Fruit fly (Drosophila melanogaster) whole organism, embryonic: ENCODE measurements around the gene eIF3h.

Source experiments
- ATbp ChIP-seq: fragments of 200-800 bp; sonication (Bioruptor generic); optimal IDR thresholded peaks from 2 replicates; lab custom pipeline; 2017; ENCODE audit warnings: missing biosample characterization, mild to moderate bottlenecking, missing genetic modification characterization, missing genetic modification reagents
- CG10565 ChIP-seq: fragments of 200-800 bp; sonication (Bioruptor generic); optimal IDR thresholded peaks from 3 replicates; lab custom pipeline; 2016; ENCODE audit warnings: missing biosample characterization, mild to moderate bottlenecking, missing genetic modification characterization
- CG11247 ChIP-seq: fragments of 200-800 bp; sonication (Bioruptor generic); IDR thresholded peaks from 2 replicates; pipeline ENCODE4 v1.3.6; 2022; ENCODE audit warnings: missing biosample characterization, missing genetic modification characterization
- CG12299 ChIP-seq: fragments of 200-800 bp; sonication (Bioruptor generic); optimal IDR thresholded peaks from 2 replicates; lab custom pipeline; 2018; ENCODE audit warnings: missing biosample characterization, mild to moderate bottlenecking, missing genetic modification characterization
- CG13296 ChIP-seq: fragments of 200-800 bp; sonication (Bioruptor generic); optimal IDR thresholded peaks from 3 replicates; lab custom pipeline; 2018; ENCODE audit warnings: missing biosample characterization, mild to moderate bottlenecking, missing genetic modification characterization
- CG13624 ChIP-seq: fragments of 200-800 bp; sonication (Bioruptor generic); optimal IDR thresholded peaks from 2 replicates; lab custom pipeline; 2016; ENCODE audit warnings: missing biosample characterization, missing genetic modification characterization
- CG15011 ChIP-seq: fragments of 200-800 bp; sonication (Bioruptor generic); optimal IDR thresholded peaks from 3 replicates; lab custom pipeline; 2018; ENCODE audit warnings: missing biosample characterization, mild to moderate bottlenecking, missing genetic modification characterization
- CG1602 ChIP-seq: fragments of 200-800 bp; sonication (Bioruptor generic); optimal IDR thresholded peaks from 3 replicates; lab custom pipeline; 2016; ENCODE audit warnings: missing biosample characterization, missing genetic modification characterization
- CG1603 ChIP-seq: fragments of 200-800 bp; sonication (Bioruptor generic); optimal IDR thresholded peaks from 2 replicates; lab custom pipeline; 2019; ENCODE audit warnings: missing biosample characterization, mild to moderate bottlenecking, missing genetic modification characterization, moderate library complexity
- CG1792 ChIP-seq: fragments of 200-800 bp; sonication (Bioruptor generic); optimal IDR thresholded peaks from 2 replicates; lab custom pipeline; 2016; ENCODE audit warnings: missing biosample characterization, missing genetic modification characterization
- CG2199 ChIP-seq: fragments of 200-800 bp; sonication (Bioruptor generic); IDR thresholded peaks from 3 replicates; pipeline ENCODE4 v1.3.6; 2022; ENCODE audit warnings: missing biosample characterization, missing genetic modification characterization
- CG2889 ChIP-seq: fragments of 200-800 bp; sonication (Bioruptor generic); IDR thresholded peaks from 3 replicates; pipeline ENCODE4 v1.3.6; 2022; ENCODE audit warnings: missing biosample characterization, missing genetic modification characterization
- CG30403 ChIP-seq: fragments of 200-800 bp; sonication (Bioruptor generic); optimal IDR thresholded peaks from 3 replicates; lab custom pipeline; 2016; ENCODE audit warnings: missing biosample characterization, missing genetic modification characterization
- CG4404 ChIP-seq: fragments of 200-800 bp; sonication (Bioruptor generic); IDR thresholded peaks from 2 replicates; pipeline ENCODE4 v1.3.6; 2022; ENCODE audit warnings: missing biosample characterization, missing genetic modification characterization
- CG6254 ChIP-seq: fragments of 200-800 bp; sonication (Bioruptor generic); optimal IDR thresholded peaks from 3 replicates; lab custom pipeline; 2017; ENCODE audit warnings: mild to moderate bottlenecking, missing biosample characterization, missing genetic modification reagents, missing genetic modification characterization
- CG6689 ChIP-seq: fragments of 200-800 bp; sonication (Bioruptor generic); IDR thresholded peaks from 2 replicates; pipeline ENCODE4 v1.3.6; 2022; ENCODE audit warnings: missing biosample characterization, missing genetic modification characterization
- CkIIα-i1 ChIP-seq: fragments of 200-800 bp; sonication (Bioruptor generic); IDR thresholded peaks from 2 replicates; pipeline ENCODE4 v1.3.6; 2022; ENCODE audit warnings: missing biosample characterization, missing genetic modification characterization
- D ChIP-seq, 2 experiments: fragments of 200-800 bp in 1 of 2; fragments of >200 bp in 1 of 2; sonication (Bioruptor generic) in 1 of 2; optimal IDR thresholded peaks; 2 replicates in 1 of 2; 3 replicates in 1 of 2; lab custom pipeline; 2017; ENCODE audit warnings: mild to moderate bottlenecking in 1 of 2, missing biosample characterization in 1 of 2, missing genetic modification characterization in 1 of 2, missing genetic modification reagents in 1 of 2
- Doc2 ChIP-seq: fragments of 200-800 bp; sonication (Bioruptor generic); IDR thresholded peaks from 2 replicates; pipeline ENCODE4 v1.3.6; 2022; ENCODE audit warnings: missing biosample characterization, missing genetic modification characterization
- E2f2 ChIP-seq: fragments of 200-800 bp; sonication (Bioruptor generic); IDR thresholded peaks from 2 replicates; pipeline ENCODE4 v1.3.6; 2022; ENCODE audit warnings: missing biosample characterization, missing genetic modification characterization
- GATAe ChIP-seq: fragments of 200-800 bp; sonication (Bioruptor generic); conservative IDR thresholded peaks from 2 replicates; pipeline ENCODE4 v1.3.6; 2022; ENCODE audit warnings: missing biosample characterization, missing genetic modification characterization
- HHEX ChIP-seq: fragments of 200-800 bp; sonication (Bioruptor generic); optimal IDR thresholded peaks from 3 replicates; lab custom pipeline; 2017; ENCODE audit warnings: missing biosample characterization, mild to moderate bottlenecking, missing genetic modification characterization, missing genetic modification reagents
- HLH4C ChIP-seq: fragments of 200-800 bp; sonication (Bioruptor generic); IDR thresholded peaks from 3 replicates; pipeline ENCODE4 v1.3.6; 2022; ENCODE audit warnings: missing biosample characterization, missing genetic modification characterization; ENCODE audit not compliant: partially characterized antibody
- HmgZ ChIP-seq: fragments of 200-800 bp; sonication (Bioruptor generic); optimal IDR thresholded peaks from 2 replicates; lab custom pipeline; 2018; ENCODE audit warnings: missing biosample characterization, mild to moderate bottlenecking, missing genetic modification characterization
- Mad ChIP-seq: fragments of 200-800 bp; sonication (Bioruptor generic); optimal IDR thresholded peaks from 2 replicates; lab custom pipeline; 2016; ENCODE audit warnings: missing biosample characterization, missing genetic modification characterization
- Nf-YC ChIP-seq: fragments of 200-800 bp; optimal IDR thresholded peaks from 3 replicates; lab custom pipeline; 2019; ENCODE audit warnings: missing biosample characterization, mild to moderate bottlenecking, missing genetic modification characterization, moderate library complexity
- Rfx ChIP-seq: fragments of 200-800 bp; sonication (Bioruptor generic); IDR thresholded peaks from 2 replicates; pipeline ENCODE4 v1.3.6; 2022; ENCODE audit warnings: missing biosample characterization, missing genetic modification characterization
- Side ChIP-seq: fragments of 200-800 bp; sonication (Bioruptor generic); optimal IDR thresholded peaks from 2 replicates; lab custom pipeline; 2016; ENCODE audit warnings: missing biosample characterization, missing genetic modification characterization
- Sin3A ChIP-seq: fragments of >200 bp; optimal IDR thresholded peaks from 2 replicates; lab custom pipeline; 2018
- Vsx1 ChIP-seq: fragments of 200-800 bp; sonication (Bioruptor generic); optimal IDR thresholded peaks from 2 replicates; lab custom pipeline; 2017; ENCODE audit warnings: missing biosample characterization, mild to moderate bottlenecking, missing genetic modification characterization, missing genetic modification reagents
- YL-1 ChIP-seq: fragments of 200-800 bp; sonication (Bioruptor generic); optimal IDR thresholded peaks from 3 replicates; lab custom pipeline; 2017; ENCODE audit warnings: missing biosample characterization, mild to moderate bottlenecking, missing genetic modification characterization
- ci ChIP-seq: fragments of 200-800 bp; sonication (Bioruptor generic); IDR thresholded peaks from 3 replicates; pipeline ENCODE4 v1.3.6; 2022; ENCODE audit warnings: missing biosample characterization, missing genetic modification characterization
- corto ChIP-seq: fragments of 200-800 bp; sonication (Bioruptor generic); optimal IDR thresholded peaks from 2 replicates; lab custom pipeline; 2016; ENCODE audit warnings: missing biosample characterization, mild to moderate bottlenecking, missing genetic modification characterization, moderate library complexity
- crol ChIP-seq: fragments of 200-800 bp; sonication (Bioruptor generic); IDR thresholded peaks from 2 replicates; pipeline ENCODE4 v1.3.6; 2022; ENCODE audit warnings: missing biosample characterization, missing genetic modification characterization
- disco-r ChIP-seq: fragments of 200-800 bp; sonication (Bioruptor generic); optimal IDR thresholded peaks from 2 replicates; lab custom pipeline; 2016; ENCODE audit warnings: missing biosample characterization, missing genetic modification characterization
- gcm ChIP-seq: fragments of 200-800 bp; sonication (Bioruptor generic); optimal IDR thresholded peaks from 2 replicates; lab custom pipeline; 2019; ENCODE audit warnings: missing biosample characterization, mild to moderate bottlenecking, missing genetic modification characterization, moderate library complexity
- gem ChIP-seq: fragments of 200-800 bp; sonication (Bioruptor generic); optimal IDR thresholded peaks from 2 replicates; lab custom pipeline; 2019; ENCODE audit warnings: missing biosample characterization, mild to moderate bottlenecking, missing genetic modification characterization, moderate library complexity
- lola ChIP-seq, 3 experiments: fragments of >200 bp in 2 of 3; fragments of 200-800 bp in 1 of 3; sonication (Bioruptor generic) in 1 of 3; optimal IDR thresholded peaks; 2 replicates each; lab custom pipeline; 2017 to 2019; ENCODE audit warnings: missing biosample characterization in 3 of 3, missing genetic modification characterization in 3 of 3, mild to moderate bottlenecking in 1 of 3, moderate library complexity in 1 of 3
- lov ChIP-seq, 2 experiments: fragments of 200-800 bp in 1 of 2; fragments of >200 bp in 1 of 2; sonication (Bioruptor generic) in 1 of 2; IDR thresholded peaks in 1 of 2; optimal IDR thresholded peaks in 1 of 2; 2 replicates in 1 of 2; 3 replicates in 1 of 2; pipeline versions ENCODE4 v1.3.6 to Lab custom; 2017 to 2022; ENCODE audit warnings: missing biosample characterization in 1 of 2, missing genetic modification characterization in 1 of 2
- luna ChIP-seq: fragments of 200-800 bp; sonication (Bioruptor generic); optimal IDR thresholded peaks from 2 replicates; lab custom pipeline; 2016; ENCODE audit warnings: missing biosample characterization, missing genetic modification characterization
- maf-S ChIP-seq: fragments of 200-800 bp; sonication (Bioruptor generic); optimal IDR thresholded peaks from 2 replicates; lab custom pipeline; 2016; ENCODE audit warnings: missing biosample characterization, missing genetic modification characterization
- mld ChIP-seq: fragments of 200-800 bp; sonication (Bioruptor generic); IDR thresholded peaks from 3 replicates; pipeline ENCODE4 v1.3.6; 2022; ENCODE audit warnings: missing biosample characterization, missing genetic modification characterization; ENCODE audit not compliant: partially characterized antibody
- pfk ChIP-seq: fragments of 200-800 bp; sonication (Bioruptor generic); optimal IDR thresholded peaks from 2 replicates; lab custom pipeline; 2018; ENCODE audit warnings: missing biosample characterization, mild to moderate bottlenecking, missing genetic modification characterization, moderate library complexity
- sc ChIP-seq, 3 experiments: fragments of >200 bp in 2 of 3; fragments of 200-800 bp in 1 of 3; sonication (Bioruptor generic) in 1 of 3; optimal IDR thresholded peaks; 2 replicates in 2 of 3; 3 replicates in 1 of 3; lab custom pipeline; 2017; ENCODE audit warnings: mild to moderate bottlenecking in 1 of 3, missing biosample characterization in 1 of 3, missing genetic modification characterization in 1 of 3, missing genetic modification reagents in 1 of 3
- sr ChIP-seq: fragments of 200-800 bp; sonication (Bioruptor generic); IDR thresholded peaks from 3 replicates; pipeline ENCODE4 v1.3.6; 2022; ENCODE audit warnings: missing biosample characterization, missing genetic modification characterization
- tap ChIP-seq: fragments of 200-800 bp; optimal IDR thresholded peaks from 3 replicates; lab custom pipeline; 2019; ENCODE audit warnings: missing biosample characterization, mild to moderate bottlenecking, missing genetic modification characterization, moderate library complexity
- tup ChIP-seq: fragments of 200-800 bp; sonication (Bioruptor generic); optimal IDR thresholded peaks from 2 replicates; lab custom pipeline; 2016; ENCODE audit warnings: missing biosample characterization, mild to moderate bottlenecking, missing genetic modification characterization, moderate library complexity
- zen ChIP-seq: fragments of 200-800 bp; sonication (Bioruptor generic); optimal IDR thresholded peaks from 3 replicates; lab custom pipeline; 2018; ENCODE audit warnings: missing biosample characterization, mild to moderate bottlenecking, missing genetic modification characterization, moderate library complexity

The eIF3h gene

dm6 chr2L:5043495-5044146 is 9.3 kb downstream of the eIF3h start (continued):
- TF ChIP-seq CG1603 (tag; lab: Kevin White, UChicago), result peak; percentile 25
- TF ChIP-seq corto (GFP tag; lab: Kevin White, UChicago), result peak; percentile 25
- TF ChIP-seq sr (GFP tag; lab: Robert Waterston, UW), result no peak
- no peak for TF ChIP-seq CG13624 (GFP tag; lab: Kevin White, UChicago)
- no peak for TF ChIP-seq Doc2 (GFP tag; lab: Robert Waterston, UW)
- no peak for TF ChIP-seq Vsx1 (GFP tag; lab: Kevin White, UChicago)
- TF ChIP-seq HLH4C, result no peak
- TF ChIP-seq CG1792 (GFP tag; lab: Kevin White, UChicago), result no peak
- TF ChIP-seq CG6689 (GFP tag; lab: Robert Waterston, UW), result 0 out of 2 replicates have a peak, but pooled peaks have one; percentile 26
- no peak for TF ChIP-seq CG2199 (GFP tag; lab: Robert Waterston, UW)
- TF ChIP-seq crol (GFP tag; lab: Robert Waterston, UW), result peak; percentile 74
- no peak for TF ChIP-seq GATAe (GFP tag; lab: Robert Waterston, UW)
- TF ChIP-seq CG10565 (GFP tag; lab: Kevin White, UChicago), result no peak
- no peak for TF ChIP-seq pfk (GFP tag; lab: Kevin White, UChicago)
- TF ChIP-seq zen (tag; lab: Kevin White, UChicago), result no peak
- no peak for TF ChIP-seq tup (GFP tag; lab: Kevin White, UChicago)
- TF ChIP-seq YL-1 (GFP tag; lab: Kevin White, UChicago), result no peak
- no peak for TF ChIP-seq Side (GFP tag; lab: Kevin White, UChicago)
- peak; percentile 7 for TF ChIP-seq maf-S (GFP tag; lab: Kevin White, UChicago)
- TF ChIP-seq mld, result no peak
- TF ChIP-seq tap (tag; lab: Kevin White, UChicago), result no peak
- no peak for TF ChIP-seq sc (optimal IDR thresholded peaks at IDR 0.05; lab: Kevin White, UChicago)
- TF ChIP-seq sc (GFP tag; optimal IDR thresholded peaks at IDR 0.05; lab: Kevin White, UChicago), result no peak
- TF ChIP-seq CG6254, result no peak
- no peak for TF ChIP-seq D (optimal IDR thresholded peaks at IDR 0.05; lab: Kevin White, UChicago)
- TF ChIP-seq D (GFP tag; optimal IDR thresholded peaks at IDR 0.05; lab: Kevin White, UChicago), result peak; percentile 46
- peak; percentile 64; the same call in 1 of the 3 replicates for TF ChIP-seq CG2889 (GFP tag; lab: Robert Waterston, UW)
- TF ChIP-seq HHEX (GFP tag; lab: Kevin White, UChicago), result peak; percentile 69
- peak; percentile 14 for TF ChIP-seq Nf-YC (tag; lab: Kevin White, UChicago)
- peak; percentile 32; the same call in 1 of the 2 replicates for TF ChIP-seq CG11247
- peak; percentile 7 for TF ChIP-seq CG13296 (GFP tag; lab: Kevin White, UChicago)
- TF ChIP-seq Mad, result peak; percentile 38
- TF ChIP-seq CG4404 (GFP tag; lab: Robert Waterston, UW), result no peak; the same call in 1 of the 2 replicates
- TF ChIP-seq HmgZ (tag; lab: Kevin White, UChicago), result no peak
- TF ChIP-seq gcm (GFP tag; lab: Kevin White, UChicago), result no peak
- peak; percentile 2 for TF ChIP-seq CG1602 (GFP tag; lab: Kevin White, UChicago)
- peak; percentile 67 for TF ChIP-seq Rfx (GFP tag; lab: Robert Waterston, UW)
- TF ChIP-seq CG30403, result peak; percentile 48
- no peak for TF ChIP-seq CG15011
- TF ChIP-seq ATbp (GFP tag; lab: Kevin White, UChicago), result peak; percentile 37
- no peak for TF ChIP-seq disco-r (GFP tag; lab: Kevin White, UChicago)
- no peak for TF ChIP-seq luna
- TF ChIP-seq lola (GFP tag; optimal IDR thresholded peaks at IDR 0.05; lab: Kevin White, UChicago), result no peak
- TF ChIP-seq E2f2 (GFP tag; lab: Robert Waterston, UW), result no peak
- no peak for TF ChIP-seq CG12299 (tag; lab: Kevin White, UChicago)
- TF ChIP-seq ci, result peak; percentile 56
- TF ChIP-seq CkIIα-i1 (GFP tag; lab: Robert Waterston, UW), result no peak
- no peak for TF ChIP-seq lov (optimal IDR thresholded peaks at IDR 0.05; lab: Kevin White, UChicago)
- no peak for TF ChIP-seq lov (GFP tag; IDR thresholded peaks at IDR 0.05; lab: Robert Waterston, UW)
- TF ChIP-seq Sin3A (lab: Kevin White, UChicago), result no peak
- peak; percentile 69 for TF ChIP-seq gem (tag; lab: Kevin White, UChicago)
